Fruit fly (Drosophila melanogaster): ENCODE measurements around the gene Usp32.

Usp32 gene

dm6 chr3L:19896892-19897684 is 26.1 kb downstream of the Usp32 start (continued):
- no peak for TF ChIP-seq CG9215 (GFP tag; IDR thresholded peaks at IDR 0.05)
- TF ChIP-seq Hr78 (GFP tag; optimal IDR thresholded peaks at IDR 0.05) = no peak
- peak; percentile 56; the same call in 1 of the 3 replicates for TF ChIP-seq CG6791 (GFP tag; IDR thresholded peaks at IDR 0.05; ENCODE audit: partially characterized antibody)
- TF ChIP-seq CG3847 (GFP tag; IDR thresholded peaks at IDR 0.05) = peak; percentile 17; the same call in 1 of the 2 replicates
- TF ChIP-seq CG1792 (GFP tag; optimal IDR thresholded peaks at IDR 0.05) = no peak
- peak; percentile 99 for TF ChIP-seq CG9437 (GFP tag; optimal IDR thresholded peaks at IDR 0.05)
- no peak; the same call in 1 of the 2 replicates for TF ChIP-seq Drgx (GFP tag; IDR thresholded peaks at IDR 0.05)
- TF ChIP-seq CG1233 (GFP tag; optimal IDR thresholded peaks at IDR 0.05) = no peak
- 0 out of 2 replicates have a peak, but pooled peaks have one; percentile 15 for TF ChIP-seq esg (GFP tag; conservative IDR thresholded peaks at IDR 0.05)
- no peak for TF ChIP-seq CG7963 (GFP tag; IDR thresholded peaks at IDR 0.05; ENCODE audit: partially characterized antibody)
- TF ChIP-seq CG31365 (tag; optimal IDR thresholded peaks at IDR 0.05) = no peak
- peak; percentile 45; the same call in 1 of the 2 replicates for TF ChIP-seq CG32532 (GFP tag; IDR thresholded peaks at IDR 0.05)
- TF ChIP-seq CG13287 (GFP tag; IDR thresholded peaks at IDR 0.05; ENCODE audit: partially characterized antibody) = peak; percentile 33; the same call in 1 of the 2 replicates
- peak; percentile 41 for TF ChIP-seq shn (GFP tag; optimal IDR thresholded peaks at IDR 0.05)
- no peak for TF ChIP-seq CG15269 (tag; optimal IDR thresholded peaks at IDR 0.05)
- no peak for TF ChIP-seq CG6854 (GFP tag; optimal IDR thresholded peaks at IDR 0.05)
- TF ChIP-seq org-1 (GFP tag; optimal IDR thresholded peaks at IDR 0.05) = no peak
- TF ChIP-seq CG5953 (GFP tag; IDR thresholded peaks at IDR 0.05) = no peak
- peak; percentile 40 for TF ChIP-seq pzg (GFP tag; optimal IDR thresholded peaks at IDR 0.05)
- TF ChIP-seq CG10321 (GFP tag; IDR thresholded peaks at IDR 0.05) = no peak
- no peak for TF ChIP-seq CG2712 (tag; optimal IDR thresholded peaks at IDR 0.05)
- no peak for TF ChIP-seq CG4854 (GFP tag; optimal IDR thresholded peaks at IDR 0.05)
- peak; percentile 48 for TF ChIP-seq BEAF-32 (GFP tag; optimal IDR thresholded peaks at IDR 0.05)
- TF ChIP-seq D19A (tag; optimal IDR thresholded peaks at IDR 0.05) = no peak
- no peak for TF ChIP-seq Doc3 (GFP tag; IDR thresholded peaks at IDR 0.05; ENCODE audit: partially characterized antibody)
- TF ChIP-seq bbx (GFP tag; IDR thresholded peaks at IDR 0.05; ENCODE audit: partially characterized antibody) = no peak
- TF ChIP-seq CG17568 (GFP tag; optimal IDR thresholded peaks at IDR 0.05) = no peak
- TF ChIP-seq CG12071 (GFP tag; optimal IDR thresholded peaks at IDR 0.05) = peak; percentile 39
- no peak for TF ChIP-seq ranshi (GFP tag; IDR thresholded peaks at IDR 0.05)
- no peak for TF ChIP-seq CG14014 (GFP tag; IDR thresholded peaks at IDR 0.05)
- TF ChIP-seq CG10431 (GFP tag; optimal IDR thresholded peaks at IDR 0.05) = no peak
- TF ChIP-seq CG2116 (GFP tag; optimal IDR thresholded peaks at IDR 0.05) = peak; percentile 61
- peak; percentile 24 for TF ChIP-seq pho (GFP tag; optimal IDR thresholded peaks at IDR 0.05)
- peak; percentile 28 for TF ChIP-seq CHES-1-like (GFP tag; optimal IDR thresholded peaks at IDR 0.05)
- peak; percentile 95 to 96 for TF ChIP-seq Trl (optimal IDR thresholded peaks at IDR 0.05)
- TF ChIP-seq Trl (GFP tag; optimal IDR thresholded peaks at IDR 0.05) = peak; percentile 58
- no peak for TF ChIP-seq sqz (GFP tag; optimal IDR thresholded peaks at IDR 0.05)
- TF ChIP-seq CG18599 (GFP tag; optimal IDR thresholded peaks at IDR 0.05) = peak; percentile 57
- TF ChIP-seq CG1529 (GFP tag; optimal IDR thresholded peaks at IDR 0.05) = no peak
- peak; percentile 27 for TF ChIP-seq CG4424 (GFP tag; optimal IDR thresholded peaks at IDR 0.05)
- peak; percentile 64; the same call in 2 of the 3 replicates for TF ChIP-seq CG6175 (GFP tag; IDR thresholded peaks at IDR 0.05)
- TF ChIP-seq Scr (GFP tag; IDR thresholded peaks at IDR 0.05; ENCODE audit: partially characterized antibody) = 0 out of 2 replicates have a peak, but pooled peaks have one; percentile 15
- TF ChIP-seq BtbVII (GFP tag; optimal IDR thresholded peaks at IDR 0.05) = peak; percentile 10
- TF ChIP-seq CG12155 (GFP tag; optimal IDR thresholded peaks at IDR 0.05) = peak; percentile 94
- no peak; the same call in 1 of the 2 replicates for TF ChIP-seq Rfx (GFP tag; IDR thresholded peaks at IDR 0.05)
- no peak for TF ChIP-seq Dip3 (GFP tag; optimal IDR thresholded peaks at IDR 0.05)
- TF ChIP-seq CG8281 (tag; optimal IDR thresholded peaks at IDR 0.05) = no peak
- TF ChIP-seq NFAT (GFP tag; IDR thresholded peaks at IDR 0.05) = peak; percentile 9; the same call in 1 of the 2 replicates

Measured in whole organism, embryonic.